Worm (Caenorhabditis elegans): ENCODE data around the gene syg-2.

Gene syg-2

DNA sequence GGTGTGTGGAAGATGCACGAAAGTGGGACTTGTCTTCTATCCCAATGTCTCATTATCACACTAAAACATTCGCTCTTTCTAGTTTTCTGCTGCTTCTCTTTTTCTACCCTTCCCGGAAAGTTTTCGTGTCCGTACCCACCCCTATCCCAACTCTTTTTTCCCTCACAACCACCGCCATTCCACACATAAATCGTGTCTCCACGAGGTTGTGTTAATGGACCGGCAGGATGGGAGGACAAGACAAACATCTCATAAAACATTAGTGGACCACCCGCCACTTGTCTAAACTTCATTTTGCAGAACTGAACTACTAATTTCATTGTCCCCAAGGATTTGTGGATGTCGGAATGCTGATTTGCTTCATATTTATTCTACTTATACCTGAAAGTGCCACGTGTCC is 19.3 kb downstream of the syg-2 start, which contains the start of gene slt-1:
Gene slt-1 (plus strand): TSS at position 301 of the 400 bp plus-strand sequence.
- TF ChIP-seq cnd-1 (tag; optimal IDR thresholded peaks at IDR 0.05) = no peak
- no peak for TF ChIP-seq nhr-28 (tag; optimal IDR thresholded peaks at IDR 0.05)
- peak; percentile 32 for TF ChIP-seq unc-120 (tag; optimal IDR thresholded peaks at IDR 0.05; ENCODE audit: poor library complexity, severe bottlenecking)
- TF ChIP-seq snpc-4 (tag; optimal IDR thresholded peaks at IDR 0.05) = no peak
- TF ChIP-seq nhr-237 (tag; optimal IDR thresholded peaks at IDR 0.05) = no peak
- TF ChIP-seq blmp-1 (tag; optimal IDR thresholded peaks at IDR 0.05) = no peak

- no peak for TF ChIP-seq blmp-1 (tag; optimal IDR thresholded peaks at IDR 0.05)
- no peak for TF ChIP-seq mls-2 (tag; optimal IDR thresholded peaks at IDR 0.05)
- TF ChIP-seq unc-39 (tag; optimal IDR thresholded peaks at IDR 0.05) = no peak
- no peak for TF ChIP-seq drap-1 (GFP tag; optimal IDR thresholded peaks at IDR 0.05)
- TF ChIP-seq flh-1 (GFP tag; optimal IDR thresholded peaks at IDR 0.05) = no peak
- no peak for TF ChIP-seq lsy-2 (tag; optimal IDR thresholded peaks at IDR 0.05)
- no peak for TF ChIP-seq sptf-1 (tag; optimal IDR thresholded peaks at IDR 0.05)
- TF ChIP-seq nhr-12 (tag; optimal IDR thresholded peaks at IDR 0.05) = no peak
- TF ChIP-seq unc-62 (GFP tag; optimal IDR thresholded peaks at IDR 0.05) = no peak
- TF ChIP-seq nhr-237 (tag; optimal IDR thresholded peaks at IDR 0.05) = no peak
- no peak for TF ChIP-seq ceh-83 (GFP tag; optimal IDR thresholded peaks at IDR 0.05)
- no peak for TF ChIP-seq ces-1 (GFP tag; optimal IDR thresholded peaks at IDR 0.05)
- no peak for TF ChIP-seq ztf-11 (tag; optimal IDR thresholded peaks at IDR 0.05)
- no peak for TF ChIP-seq nhr-28 (tag; optimal IDR thresholded peaks at IDR 0.05)
- TF ChIP-seq zip-8 (tag; optimal IDR thresholded peaks at IDR 0.05) = no peak
- TF ChIP-seq snpc-4 (tag; optimal IDR thresholded peaks at IDR 0.05) = no peak
- TF ChIP-seq bed-3 (GFP tag; optimal IDR thresholded peaks at IDR 0.05) = no peak
- no peak for TF ChIP-seq nhr-2 (tag; optimal IDR thresholded peaks at IDR 0.05)
- TF ChIP-seq ham-2 (GFP tag; optimal IDR thresholded peaks at IDR 0.05) = no peak
Observed at ce11 chrX:14678983-14679382, 24.2 kb downstream of the syg-2 start.

DNA sequence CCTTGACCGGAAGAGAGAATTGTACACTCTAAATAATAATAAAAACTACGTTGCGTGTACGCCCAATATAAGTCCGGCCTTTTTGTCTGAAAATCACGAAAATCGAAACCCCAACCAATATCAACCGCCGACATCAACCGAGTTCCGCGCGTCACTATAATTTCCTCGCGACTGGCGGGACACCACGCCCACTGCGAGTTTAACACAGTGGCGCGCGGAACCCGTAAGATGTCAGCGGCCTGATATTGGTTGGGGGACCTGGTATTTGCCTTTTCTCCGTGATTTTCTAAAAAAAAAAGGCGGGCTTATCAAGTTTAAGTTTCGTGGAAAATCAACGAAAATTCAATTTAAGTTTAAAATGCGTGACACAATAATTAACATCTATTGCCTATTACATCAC is 25.7 kb downstream of the syg-2 start:
- TF ChIP-seq zip-8 (tag; optimal IDR thresholded peaks at IDR 0.05) (no peak), sptf-1 (tag; optimal IDR thresholded peaks at IDR 0.05) (no peak), cnd-1 (tag; optimal IDR thresholded peaks at IDR 0.05) (no peak)

DNA sequence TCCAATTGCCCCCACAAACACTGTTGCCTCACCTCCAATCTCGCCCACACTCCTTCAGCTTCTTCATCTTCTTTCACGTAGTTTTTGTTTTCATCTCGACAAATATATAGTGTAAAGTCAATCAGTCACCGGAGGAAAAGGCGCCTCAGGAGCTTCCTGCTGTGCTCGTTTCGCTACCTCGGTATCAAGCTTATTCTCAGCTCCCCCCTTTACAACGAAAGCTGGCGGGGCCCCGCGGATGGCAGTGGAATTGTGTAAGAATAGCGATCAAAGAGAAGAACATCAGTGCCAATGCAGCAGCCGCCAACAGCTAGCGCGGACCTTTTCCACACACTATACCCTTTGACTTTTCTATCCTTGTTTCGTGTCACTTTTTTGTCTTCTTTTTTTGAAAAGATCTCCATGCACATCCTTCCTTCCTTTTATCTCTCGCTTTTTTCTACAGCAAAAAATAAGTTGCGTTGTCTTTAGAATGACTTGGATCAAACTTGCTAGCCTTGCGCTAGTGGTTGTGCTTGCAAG is 29.7 kb downstream of the syg-2 start, which contains the start of gene csq-1:
Gene csq-1 (plus strand): TSS at position 472 of the 522 bp plus-strand sequence.
- TF ChIP-seq M03D4.4 (tag; optimal IDR thresholded peaks at IDR 0.05) (no peak), nhr-2 (tag; optimal IDR thresholded peaks at IDR 0.05) (no peak), tbx-8 (GFP tag; optimal IDR thresholded peaks at IDR 0.05) (no peak), lin-13 (tag; optimal IDR thresholded peaks at IDR 0.05) (no peak), ham-2 (GFP tag; optimal IDR thresholded peaks at IDR 0.05) (no peak), hlh-1 (tag; optimal IDR thresholded peaks at IDR 0.05) (peak; percentile 69), mls-2 (tag; optimal IDR thresholded peaks at IDR 0.05) (no peak), unc-62 (GFP tag; optimal IDR thresholded peaks at IDR 0.05) (peak; percentile 53), blmp-1 (tag; optimal IDR thresholded peaks at IDR 0.05) (no peak), flh-1 (GFP tag; optimal IDR thresholded peaks at IDR 0.05) (no peak), mep-1 (tag; optimal IDR thresholded peaks at IDR 0.05) (no peak), cnd-1 (tag; optimal IDR thresholded peaks at IDR 0.05) (no peak), unc-120 (tag; optimal IDR thresholded peaks at IDR 0.05; ENCODE audit: poor library complexity, severe bottlenecking) (peak; percentile 66)

ce11 chrX:14692905-14693304 is 38.1 kb downstream of the syg-2 start, which contains the start of gene sox-3:
Gene sox-3 (minus strand): TSS chrX:14693005.
- TF ChIP-seq nhr-12 (tag; optimal IDR thresholded peaks at IDR 0.05) (no peak), ces-1 (GFP tag; optimal IDR thresholded peaks at IDR 0.05) (peak; percentile 3)

DNA sequence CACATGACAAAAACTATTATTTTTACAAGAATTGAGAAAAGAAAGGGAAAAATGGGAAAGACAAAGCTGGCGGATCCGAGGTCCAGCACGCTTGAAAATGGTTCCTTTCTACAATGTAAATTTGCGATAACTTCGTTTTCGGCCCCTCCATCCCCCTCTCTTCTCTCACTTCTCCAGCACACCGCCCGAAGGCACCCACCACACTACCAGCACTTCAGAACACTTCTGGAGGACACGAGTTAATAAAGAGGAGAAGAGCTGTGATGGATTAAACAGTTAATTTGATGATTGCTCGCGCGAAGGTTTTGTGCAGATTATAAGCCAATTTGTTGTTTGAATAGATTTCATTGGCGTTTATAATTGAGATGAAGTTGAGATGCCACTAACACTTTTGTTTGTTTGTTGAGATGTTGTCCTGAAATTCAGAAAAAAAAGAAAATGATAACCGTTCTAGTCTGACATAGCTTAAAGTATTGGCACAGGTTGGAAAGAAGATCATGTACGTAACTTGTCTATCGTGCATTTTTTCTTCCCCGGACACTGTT is 39.9 kb downstream of the syg-2 start:
- TF ChIP-seq unc-120 (tag; optimal IDR thresholded peaks at IDR 0.05; ENCODE audit: poor library complexity, severe bottlenecking) = no peak
- TF ChIP-seq tbx-8 (GFP tag; optimal IDR thresholded peaks at IDR 0.05) = no peak
- peak; percentile 97 for TF ChIP-seq ces-1 (GFP tag; optimal IDR thresholded peaks at IDR 0.05)

ce11 chrX:14695892-14696291 is 41.1 kb downstream of the syg-2 start:
- TF ChIP-seq ces-1 (GFP tag; optimal IDR thresholded peaks at IDR 0.05) (peak; percentile 94), lin-13 (tag; optimal IDR thresholded peaks at IDR 0.05) (no peak), bed-3 (GFP tag; optimal IDR thresholded peaks at IDR 0.05) (no peak), unc-120 (tag; optimal IDR thresholded peaks at IDR 0.05; ENCODE audit: poor library complexity, severe bottlenecking) (no peak)

All from whole organism, mixed stage, embryonic.